Fruit fly (Drosophila melanogaster): Measurements from ENCODE around the gene CG10979.

DNA sequence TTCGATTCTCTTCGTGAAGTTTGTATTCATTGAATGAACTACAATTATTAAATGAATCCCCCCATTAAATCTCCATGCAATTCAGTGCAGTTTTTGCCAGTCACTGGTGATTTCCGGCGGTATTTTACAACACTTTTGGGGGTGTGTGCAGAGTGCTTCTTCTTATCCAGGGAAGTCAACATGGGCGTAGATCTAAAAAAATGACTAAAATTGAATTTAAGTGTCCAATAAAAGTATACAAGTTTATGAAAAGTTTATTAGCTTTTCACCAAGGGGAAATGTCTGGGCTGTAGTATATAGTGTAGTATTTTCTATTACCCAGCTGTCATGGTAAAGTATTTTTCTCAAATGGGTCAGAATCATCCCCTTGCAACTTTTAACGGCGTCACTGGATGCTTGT is 3.0 kb upstream of the CG10979 start, which contains the start of gene Hpf1:
- TF ChIP-seq psq (GFP tag; optimal IDR thresholded peaks at IDR 0.05) (peak; percentile 98), h (GFP tag; optimal IDR thresholded peaks at IDR 0.05) (peak; percentile 99), Myc (optimal IDR thresholded peaks at IDR 0.05) (peak; percentile 21), dsf (GFP tag; optimal IDR thresholded peaks at IDR 0.05; ENCODE audit: borderline replicate concordance) (peak; percentile 95), jim (GFP tag; optimal IDR thresholded peaks at IDR 0.05) (peak; percentile 63), Sp1 (GFP tag; optimal IDR thresholded peaks at IDR 0.05) (peak; percentile 99)

Data from whole organism, wandering third instar larva.